Worm (Caenorhabditis elegans) whole organism, young adult: Measurements from ENCODE around the gene F38B7.10.

Source experiments
- B0019.2 ChIP-seq: fragments of 200-800 bp; sonication (Bioruptor generic); conservative IDR thresholded peaks from 2 replicates; pipeline ENCODE4 v1.3.6; 2022; ENCODE audit warnings: missing genetic modification reagents, missing genetic modification characterization, missing compliant biosample characterization
- C06A6.2 ChIP-seq: fragments of 200-800 bp; sonication (Bioruptor generic); conservative IDR thresholded peaks from 2 replicates; pipeline ENCODE4 v1.3.6; 2022; ENCODE audit warnings: missing genetic modification characterization, missing compliant biosample characterization
- C17E4.6 ChIP-seq: fragments of 200-800 bp; sonication (Bioruptor generic); IDR thresholded peaks from 2 replicates; pipeline ENCODE4 v1.3.6; 2022; ENCODE audit warnings: missing genetic modification reagents, missing genetic modification characterization, missing compliant biosample characterization
- F39B2.1 ChIP-seq: fragments of 200-800 bp; sonication (Bioruptor generic); IDR thresholded peaks from 2 replicates; pipeline ENCODE4 v1.3.6; 2022; ENCODE audit warnings: missing genetic modification reagents, missing genetic modification characterization, missing compliant biosample characterization
- K11D2.4 ChIP-seq: fragments of 200-800 bp; sonication (Bioruptor generic); IDR thresholded peaks from 2 replicates; pipeline ENCODE4 v1.3.6; 2022; ENCODE audit warnings: missing genetic modification reagents, missing genetic modification characterization, missing compliant biosample characterization
- T07F8.4 ChIP-seq: sonication (generic microtip); optimal IDR thresholded peaks from 2 replicates; lab custom pipeline; 2016; ENCODE audit warnings: mild to moderate bottlenecking, missing genetic modification characterization, moderate library complexity, missing compliant biosample characterization
- Y53F4B.3 ChIP-seq: fragments of 200-800 bp; sonication (Bioruptor generic); IDR thresholded peaks from 2 replicates; pipeline ENCODE4 v1.3.6; 2022; ENCODE audit warnings: missing genetic modification reagents, missing genetic modification characterization, missing compliant biosample characterization
- Y53G8AR.9 ChIP-seq: fragments of 200-800 bp; sonication (Bioruptor generic); conservative IDR thresholded peaks from 2 replicates; pipeline ENCODE4 v1.3.6; 2022; ENCODE audit warnings: missing genetic modification reagents, missing genetic modification characterization, missing compliant biosample characterization
- Y56A3A.18 ChIP-seq: fragments of 200-800 bp; sonication (Bioruptor generic); IDR thresholded peaks from 2 replicates; pipeline ENCODE4 v1.3.6; 2022; ENCODE audit warnings: missing genetic modification reagents, missing genetic modification characterization, missing compliant biosample characterization
- Y95B8A.8 ChIP-seq: fragments of 200-800 bp; sonication (Bioruptor generic); IDR thresholded peaks from 2 replicates; pipeline ENCODE4 v1.3.6; 2022; ENCODE audit warnings: missing genetic modification reagents, missing genetic modification characterization, missing compliant biosample characterization
- ama-1 ChIP-seq, 3 experiments: fragments of 150-350 bp in 1 of 3; sonication (generic microtip) in 2 of 3; optimal IDR thresholded peaks; 2 replicates each; lab custom pipeline; 2014 to 2018; ENCODE audit warnings: missing biosample characterization in 2 of 3, missing genetic modification characterization in 2 of 3, missing genetic modification reagents in 2 of 3
- attf-5 ChIP-seq: fragments of 200-800 bp; sonication (Bioruptor generic); optimal IDR thresholded peaks from 2 replicates; lab custom pipeline; 2018; ENCODE audit warnings: mild to moderate bottlenecking, missing genetic modification characterization, missing compliant biosample characterization
- cebp-1 ChIP-seq, 2 experiments: fragments of 200-800 bp in 1 of 2; sonication (Bioruptor generic) in 1 of 2; sonication (generic microtip) in 1 of 2; IDR thresholded peaks in 1 of 2; optimal IDR thresholded peaks in 1 of 2; 2 replicates each; pipeline versions ENCODE4 v1.3.6 to Lab custom; 2017 to 2022; ENCODE audit warnings: missing compliant biosample characterization in 2 of 2, missing genetic modification characterization in 2 of 2, mild to moderate bottlenecking in 1 of 2, missing genetic modification reagents in 1 of 2, moderate library complexity in 1 of 2
- ceh-100 ChIP-seq: fragments of 200-800 bp; sonication (Bioruptor generic); IDR thresholded peaks from 2 replicates; pipeline ENCODE4 v1.3.6; 2022; ENCODE audit warnings: missing genetic modification reagents, missing genetic modification characterization, missing compliant biosample characterization
- ceh-27 ChIP-seq: fragments of 200-800 bp; sonication (Bioruptor generic); optimal IDR thresholded peaks from 2 replicates; lab custom pipeline; 2018; ENCODE audit warnings: mild to moderate bottlenecking, missing genetic modification characterization, moderate library complexity, missing compliant biosample characterization
- egl-18 ChIP-seq: fragments of 200-800 bp; sonication (Bioruptor generic); IDR thresholded peaks from 2 replicates; pipeline ENCODE4 v1.3.6; 2022; ENCODE audit warnings: missing genetic modification reagents, missing genetic modification characterization, missing compliant biosample characterization
- egl-44 ChIP-seq: fragments of 200-800 bp; sonication (Bioruptor generic); IDR thresholded peaks from 2 replicates; pipeline ENCODE4 v1.3.6; 2022; ENCODE audit warnings: missing genetic modification reagents, missing genetic modification characterization, missing compliant biosample characterization
- egrh-3 ChIP-seq: fragments of 200-800 bp; sonication (Bioruptor generic); IDR thresholded peaks from 2 replicates; pipeline ENCODE4 v1.3.6; 2022; ENCODE audit warnings: missing genetic modification reagents, missing genetic modification characterization, missing compliant biosample characterization
- hlh-12 ChIP-seq: sonication (generic microtip); optimal IDR thresholded peaks from 2 replicates; lab custom pipeline; 2016; ENCODE audit warnings: missing genetic modification characterization, missing compliant biosample characterization
- hrde-1 ChIP-seq: sonication (generic microtip); optimal IDR thresholded peaks from 2 replicates; lab custom pipeline; 2016; ENCODE audit warnings: missing genetic modification characterization, mild to moderate bottlenecking, missing compliant biosample characterization, moderate library complexity, missing genotype, missing genetic modification reagents, borderline replicate concordance
- lag-1 ChIP-seq: fragments of 200-800 bp; sonication (Bioruptor generic); IDR thresholded peaks from 2 replicates; pipeline ENCODE4 v1.3.6; 2022; ENCODE audit warnings: missing genetic modification reagents, missing genetic modification characterization, missing compliant biosample characterization
- lin-26 ChIP-seq: fragments of 200-800 bp; sonication (Bioruptor generic); IDR thresholded peaks from 2 replicates; pipeline ENCODE4 v1.3.6; 2022; ENCODE audit warnings: missing genetic modification reagents, missing genetic modification characterization, missing compliant biosample characterization
- lin-35 ChIP-seq, 3 experiments: fragments of 150-350 bp in 2 of 3; sonication (generic microtip) in 1 of 3; optimal IDR thresholded peaks; 2 replicates each; lab custom pipeline; 2014 to 2018; ENCODE audit warnings: missing biosample characterization in 3 of 3, missing genetic modification characterization in 3 of 3, missing genetic modification reagents in 3 of 3
- lin-40 ChIP-seq: sonication (generic microtip); optimal IDR thresholded peaks from 2 replicates; lab custom pipeline; 2016; ENCODE audit warnings: missing genetic modification characterization, mild to moderate bottlenecking, missing compliant biosample characterization, missing genotype, missing genetic modification reagents
- lir-1 ChIP-seq: fragments of 200-800 bp; sonication (Bioruptor generic); conservative IDR thresholded peaks from 2 replicates; pipeline ENCODE4 v1.3.6; 2022; ENCODE audit warnings: missing genetic modification reagents, missing genetic modification characterization, missing compliant biosample characterization
- madf-10 ChIP-seq: sonication (generic microtip); optimal IDR thresholded peaks from 2 replicates; lab custom pipeline; 2016; ENCODE audit warnings: mild to moderate bottlenecking, missing genetic modification characterization, missing compliant biosample characterization
- nfya-2 ChIP-seq: fragments of 200-800 bp; sonication (Bioruptor generic); IDR thresholded peaks from 2 replicates; pipeline ENCODE4 v1.3.6; 2022; ENCODE audit warnings: missing genetic modification reagents, missing genetic modification characterization, missing compliant biosample characterization
- nhr-120 ChIP-seq: fragments of 200-800 bp; sonication (Bioruptor generic); IDR thresholded peaks from 2 replicates; pipeline ENCODE4 v1.3.6; 2022; ENCODE audit warnings: missing genetic modification characterization, missing compliant biosample characterization
- nhr-80 ChIP-seq: sonication (generic microtip); optimal IDR thresholded peaks from 2 replicates; lab custom pipeline; 2016; ENCODE audit warnings: missing genetic modification characterization, missing compliant biosample characterization
- rcor-1 ChIP-seq: fragments of 200-800 bp; sonication (Bioruptor generic); IDR thresholded peaks from 2 replicates; pipeline ENCODE4 v1.3.6; 2022; ENCODE audit warnings: missing genetic modification reagents, missing genetic modification characterization, missing compliant biosample characterization
- rpc-1 ChIP-seq, 2 experiments: fragments of 150-350 bp in 1 of 2; sonication (generic microtip) in 1 of 2; optimal IDR thresholded peaks; 2 replicates each; lab custom pipeline; 2014 to 2018; ENCODE audit warnings: missing biosample characterization in 1 of 2, missing genetic modification characterization in 1 of 2, missing genetic modification reagents in 1 of 2, missing genotype in 1 of 2
- sea-2 ChIP-seq: fragments of 200-800 bp; sonication (Bioruptor generic); IDR thresholded peaks from 2 replicates; pipeline ENCODE4 v1.3.6; 2022; ENCODE audit warnings: missing genetic modification characterization, missing compliant biosample characterization
- snpc-1.3 ChIP-seq: sonication (generic microtip); optimal IDR thresholded peaks from 2 replicates; lab custom pipeline; 2017; ENCODE audit warnings: missing genetic modification characterization, mild to moderate bottlenecking, missing compliant biosample characterization, antibody characterized with exemption, moderate library complexity, missing genotype, missing genetic modification reagents; ENCODE audit not compliant: insufficient read depth
- somi-1 ChIP-seq: fragments of 200-800 bp; sonication (Bioruptor generic); optimal IDR thresholded peaks from 2 replicates; lab custom pipeline; 2018; ENCODE audit warnings: mild to moderate bottlenecking, missing genetic modification characterization, missing compliant biosample characterization
- sptf-2 ChIP-seq: fragments of 200-800 bp; sonication (Bioruptor generic); optimal IDR thresholded peaks from 2 replicates; lab custom pipeline; 2018; ENCODE audit warnings: mild to moderate bottlenecking, missing genetic modification characterization, missing compliant biosample characterization
- tbp1 ChIP-seq: fragments of 200-800 bp; sonication (Bioruptor generic); optimal IDR thresholded peaks from 2 replicates; lab custom pipeline; 2018; ENCODE audit warnings: mild to moderate bottlenecking, missing genetic modification characterization, missing compliant biosample characterization
- tbx-9 ChIP-seq: sonication (generic microtip); optimal IDR thresholded peaks from 2 replicates; lab custom pipeline; 2016; ENCODE audit warnings: borderline replicate concordance, missing genetic modification characterization, inconsistent platforms, missing compliant biosample characterization
- xnd-1 ChIP-seq: sonication (generic microtip); optimal IDR thresholded peaks from 2 replicates; lab custom pipeline; 2016; ENCODE audit warnings: missing genotype, missing genetic modification reagents, missing genetic modification characterization, missing compliant biosample characterization
- zfh-2 ChIP-seq: fragments of 200-800 bp; sonication (Bioruptor generic); conservative IDR thresholded peaks from 2 replicates; pipeline ENCODE4 v1.3.6; 2022; ENCODE audit warnings: missing genetic modification reagents, missing genetic modification characterization, missing compliant biosample characterization
- ztf-18 ChIP-seq: sonication (generic microtip); optimal IDR thresholded peaks from 2 replicates; lab custom pipeline; 2016; ENCODE audit warnings: missing genotype, mild to moderate bottlenecking, missing genetic modification characterization, missing compliant biosample characterization
- ztf-22 ChIP-seq: fragments of 200-800 bp; sonication (Bioruptor generic); optimal IDR thresholded peaks from 2 replicates; lab custom pipeline; 2018; ENCODE audit warnings: mild to moderate bottlenecking, missing genetic modification characterization, moderate library complexity, missing compliant biosample characterization
- ztf-6 ChIP-seq: fragments of 200-800 bp; sonication (Bioruptor generic); IDR thresholded peaks from 2 replicates; pipeline ENCODE4 v1.3.6; 2022; ENCODE audit warnings: missing genetic modification reagents, missing genetic modification characterization, missing compliant biosample characterization

Gene F38B7.10

DNA sequence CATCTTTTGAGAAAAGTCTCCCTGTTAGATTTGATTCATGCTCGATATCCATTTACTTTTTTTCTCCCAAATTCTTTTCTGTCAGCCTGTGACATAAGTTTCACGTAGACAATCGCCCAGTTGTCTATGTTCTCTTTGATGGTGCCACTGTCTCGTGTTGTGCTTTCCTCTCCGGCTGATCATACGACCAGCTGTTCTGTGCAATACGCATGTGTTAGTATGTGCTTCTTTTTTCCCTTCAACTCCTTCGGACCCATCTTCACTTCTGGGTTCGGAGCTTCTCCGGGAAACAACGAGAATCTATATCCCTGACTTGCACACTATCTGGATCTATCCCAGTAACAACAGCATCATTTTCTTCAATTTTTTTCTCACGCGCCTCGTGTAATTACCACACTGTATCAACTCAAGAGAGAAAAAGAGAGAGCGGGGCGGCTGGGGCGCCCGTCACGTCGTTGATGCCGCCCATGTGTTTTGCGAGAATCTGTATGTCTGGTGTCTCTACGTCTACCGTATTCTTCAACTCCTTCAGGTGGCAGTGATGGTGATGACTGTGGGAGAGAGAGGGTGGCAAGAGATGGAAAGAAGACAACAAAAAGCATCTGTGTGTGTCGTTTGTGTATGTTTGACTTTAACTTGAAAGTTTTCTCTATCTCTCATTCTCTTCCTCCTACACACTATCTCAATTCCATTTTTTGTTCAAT lies 13.3 kb upstream of the F38B7.10 start (continued):
- TF ChIP-seq lin-35 (GFP tag; optimal IDR thresholded peaks at IDR 0.05; lab: Kevin White, UChicago) (peak in 1 of 3 experiments; percentile 1), nhr-80 (tag; lab: Kevin White, UChicago) (peak; percentile 98), ztf-6 (GFP tag; lab: Robert Waterston, UW) (peak; percentile 64; the same call in 1 of the 2 replicates), Y56A3A.18 (GFP tag; lab: Robert Waterston, UW) (0 out of 2 replicates have a peak, but pooled peaks have one; percentile 39), lir-1 (GFP tag; lab: Robert Waterston, UW) (no peak)

DNA sequence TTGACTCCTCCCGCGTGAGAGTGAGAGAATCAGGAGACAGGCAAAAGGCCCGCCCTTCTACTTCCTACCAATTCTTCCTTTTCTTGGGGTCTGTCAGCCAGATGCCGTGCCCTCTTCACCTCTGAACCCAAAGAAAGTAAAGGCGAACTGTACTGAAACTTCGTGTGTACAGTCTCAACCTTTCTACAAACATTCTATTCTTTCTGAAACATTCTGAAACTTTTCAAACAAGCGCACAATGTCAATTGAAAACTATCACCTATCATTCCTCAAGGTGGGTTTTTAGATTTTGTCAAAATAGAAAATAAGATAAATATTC lies 12.8 kb upstream of the F38B7.10 start:
- no peak for TF ChIP-seq rpc-1 (optimal IDR thresholded peaks at IDR 0.05; lab: Kevin White, UChicago)
- no peak for TF ChIP-seq rpc-1 (tag; optimal IDR thresholded peaks at IDR 0.05; lab: Kevin White, UChicago)
- TF ChIP-seq nhr-80 (tag; lab: Kevin White, UChicago): peak; percentile 49
- no peak for TF ChIP-seq nhr-120
- 0 out of 2 replicates have a peak, but pooled peaks have one; percentile 2 for TF ChIP-seq Y53G8AR.9
- TF ChIP-seq ztf-18 (tag; lab: Kevin White, UChicago): no peak
- TF ChIP-seq Y95B8A.8 (GFP tag; lab: Robert Waterston, UW): no peak
- peak; percentile 52 for TF ChIP-seq ama-1 (optimal IDR thresholded peaks at IDR 0.05; lab: Kevin White, UChicago)
- TF ChIP-seq ama-1 (GFP tag; optimal IDR thresholded peaks at IDR 0.05; lab: Kevin White, UChicago): no peak
- TF ChIP-seq cebp-1 (GFP tag; IDR thresholded peaks at IDR 0.05; lab: Robert Waterston, UW): no peak
- peak; percentile 22 for TF ChIP-seq cebp-1 (tag; optimal IDR thresholded peaks at IDR 0.05; lab: Kevin White, UChicago)
- 0 out of 2 replicates have a peak, but pooled peaks have one; percentile 7 for TF ChIP-seq C06A6.2 (GFP tag; lab: Robert Waterston, UW)
- no peak for TF ChIP-seq egl-44 (GFP tag; lab: Robert Waterston, UW)
- TF ChIP-seq attf-5: peak; percentile 23
- no peak for TF ChIP-seq Y56A3A.18 (GFP tag; lab: Robert Waterston, UW)

DNA sequence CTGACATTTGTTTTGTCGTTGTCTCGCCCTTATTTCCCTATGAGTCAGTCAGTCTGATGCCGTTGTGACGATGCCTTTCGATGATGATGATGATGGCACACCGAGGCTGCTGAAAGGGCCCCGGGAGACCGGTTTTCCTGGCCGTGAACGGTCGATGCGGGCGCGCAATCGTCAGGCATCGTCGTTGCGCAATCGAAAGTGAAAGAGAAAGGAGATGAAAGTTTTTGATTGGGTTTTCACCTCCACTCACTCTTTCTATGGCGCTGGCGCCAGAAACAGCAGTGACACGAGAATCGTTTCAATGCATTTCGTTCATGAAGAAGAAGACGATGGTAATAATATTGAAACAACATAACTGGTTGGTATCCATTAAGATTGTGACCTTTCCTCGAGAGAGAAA lies 12.4 kb upstream of the F38B7.10 start:
- TF ChIP-seq zfh-2 (GFP tag; lab: Robert Waterston, UW) (peak; percentile 82), xnd-1 (tag; lab: Kevin White, UChicago) (no peak), rcor-1 (no peak), ztf-22 (GFP tag; lab: Kevin White, UChicago) (no peak), sptf-2 (GFP tag; lab: Kevin White, UChicago) (no peak), T07F8.4 (tag; lab: Kevin White, UChicago) (no peak), madf-10 (tag; lab: Kevin White, UChicago) (no peak), K11D2.4 (GFP tag; lab: Robert Waterston, UW) (no peak), C17E4.6 (GFP tag; lab: Robert Waterston, UW) (no peak), attf-5 (no peak), F39B2.1 (GFP tag; lab: Robert Waterston, UW) (no peak), egrh-3 (GFP tag; lab: Robert Waterston, UW) (no peak), C06A6.2 (GFP tag; lab: Robert Waterston, UW) (0 out of 2 replicates have a peak, but pooled peaks have one; percentile 37), hlh-12 (tag; lab: Kevin White, UChicago) (no peak), lin-26 (GFP tag; lab: Robert Waterston, UW) (0 out of 2 replicates have a peak, but pooled peaks have one; percentile 17), lin-40 (tag; lab: Kevin White, UChicago) (no peak), sea-2 (GFP tag; lab: Robert Waterston, UW) (no peak), tbx-9 (tag; lab: Kevin White, UChicago) (no peak), Y53G8AR.9 (0 out of 2 replicates have a peak, but pooled peaks have one; percentile 19), Y53F4B.3 (GFP tag; lab: Robert Waterston, UW) (no peak), ceh-100 (GFP tag; lab: Robert Waterston, UW) (no peak), B0019.2 (GFP tag; lab: Robert Waterston, UW) (no peak), nhr-120 (0 out of 2 replicates have a peak, but pooled peaks have one; percentile 75), nfya-2 (no peak), tbp1 (no peak), ceh-27 (GFP tag; lab: Kevin White, UChicago) (peak; percentile 27), somi-1 (GFP tag; lab: Kevin White, UChicago) (no peak), egl-18 (no peak), lag-1 (GFP tag; lab: Robert Waterston, UW) (no peak), snpc-1.3 (no peak), hrde-1 (tag; lab: Kevin White, UChicago) (no peak)
